Worm (Caenorhabditis elegans): ENCODE measurements around the gene B0218.5.

The B0218.5 gene

DNA sequence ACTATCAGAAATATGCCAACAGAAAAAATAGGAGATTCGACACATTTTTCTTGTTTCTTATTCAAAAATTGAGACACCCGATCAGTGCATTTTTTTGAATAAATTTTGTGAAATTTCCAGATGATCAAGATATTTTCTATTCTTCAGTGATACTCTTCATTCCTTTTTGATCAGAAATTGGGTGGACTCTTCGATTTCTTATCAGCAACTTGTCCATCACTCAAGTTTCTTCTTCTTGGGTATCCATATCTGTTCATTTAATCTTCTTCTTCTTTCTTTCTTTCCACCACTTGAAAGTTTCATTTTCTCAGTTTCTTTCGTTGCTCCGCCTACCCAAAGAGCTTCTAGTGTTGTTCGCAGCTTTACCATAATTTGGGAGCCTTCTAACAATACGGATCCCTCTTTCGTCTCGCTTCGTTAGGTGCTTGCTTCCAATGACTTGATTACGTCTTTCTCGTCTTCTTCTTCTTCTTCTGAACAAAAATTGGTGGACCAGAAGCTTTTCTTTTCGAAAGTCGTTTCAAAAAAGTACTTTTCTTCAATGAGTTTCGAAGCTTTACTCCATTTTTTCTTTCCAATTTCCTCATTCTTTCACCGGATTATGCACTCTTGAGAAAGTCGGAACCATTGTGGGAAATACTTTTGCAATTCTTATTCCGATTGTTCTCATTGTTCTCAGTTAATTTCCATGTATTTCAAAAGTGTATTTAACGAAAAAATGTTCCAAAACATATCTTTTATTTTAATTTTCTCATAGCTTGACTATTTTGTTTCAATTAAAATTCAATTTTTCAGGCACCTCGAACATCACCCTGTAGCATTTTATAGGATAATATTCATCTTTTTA, 18.8 kb upstream of the B0218.5 start, which contains the start of gene pct-1:
Gene pct-1, plus strand, starts transcription at position 797 of the 847 bp plus-strand sequence.
- peak; percentile 63 for TF ChIP-seq nhr-85 (tag)
- no peak for TF ChIP-seq sptf-1 (tag; optimal IDR thresholded peaks at IDR 0.05)
- peak; percentile 33 for TF ChIP-seq lin-14 (GFP tag; optimal IDR thresholded peaks at IDR 0.05)

DNA sequence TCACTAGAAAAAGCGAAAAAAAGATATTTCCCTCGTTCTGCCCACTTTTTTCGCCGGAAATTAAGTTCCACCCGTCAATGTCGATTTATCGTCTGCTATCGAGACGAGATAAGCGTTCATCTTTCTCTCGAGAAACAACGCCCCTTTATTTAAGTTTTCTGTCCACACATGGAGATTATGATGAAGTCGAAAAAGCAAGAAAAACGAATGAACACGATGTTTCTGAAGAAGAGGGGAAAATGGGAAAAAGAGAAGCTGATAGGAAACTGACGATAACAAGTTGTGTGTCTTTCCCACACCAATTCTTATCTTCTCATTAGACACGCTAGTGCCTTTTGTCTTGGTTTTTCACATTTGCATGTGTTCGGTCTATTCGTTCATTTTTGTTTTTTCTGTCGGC, 17.7 kb upstream of the B0218.5 start:
- peak; percentile 13 for TF ChIP-seq elt-2 (tag; optimal IDR thresholded peaks at IDR 0.05)
- TF ChIP-seq unc-62 (GFP tag; optimal IDR thresholded peaks at IDR 0.05), result no peak
- no peak for TF ChIP-seq jun-1 (tag; optimal IDR thresholded peaks at IDR 0.05)
- no peak for TF ChIP-seq zag-1 (tag; optimal IDR thresholded peaks at IDR 0.05)
- TF ChIP-seq nhr-77 (tag; optimal IDR thresholded peaks at IDR 0.05), result no peak
- TF ChIP-seq rnt-1 (tag; optimal IDR thresholded peaks at IDR 0.05), result no peak
- peak; percentile 45 for TF ChIP-seq lin-14 (GFP tag; optimal IDR thresholded peaks at IDR 0.05)
- peak in 1 of 6 experiments; percentile 12 for TF ChIP-seq elt-3 (tag; optimal IDR thresholded peaks at IDR 0.05)
- TF ChIP-seq blmp-1 (tag; optimal IDR thresholded peaks at IDR 0.05), result peak; percentile 83

DNA sequence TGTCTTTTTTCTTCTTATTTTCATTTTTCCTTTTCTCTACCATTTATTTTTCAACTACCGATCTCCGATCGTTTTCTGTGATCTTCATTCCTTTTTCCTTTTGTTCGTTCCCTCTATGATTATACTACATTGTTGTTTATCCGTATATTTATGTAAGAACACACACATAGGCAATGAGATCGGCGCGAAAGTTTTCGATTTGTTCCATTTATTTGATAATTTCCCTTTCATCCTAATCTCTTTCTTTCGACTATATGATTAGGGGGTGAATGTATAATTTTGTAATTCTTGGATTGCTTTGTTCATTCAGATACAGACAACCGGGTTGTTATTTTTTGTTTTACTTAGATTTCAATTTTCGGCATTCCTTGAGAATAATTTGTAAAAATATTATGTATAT, 16.5 kb upstream of the B0218.5 start:
- TF ChIP-seq ztf-11 (tag; optimal IDR thresholded peaks at IDR 0.05) (no peak), blmp-1 (tag; optimal IDR thresholded peaks at IDR 0.05) (peak; percentile 85), nhr-84 (tag; optimal IDR thresholded peaks at IDR 0.05) (no peak), tbx-2 (tag; optimal IDR thresholded peaks at IDR 0.05) (no peak), lin-13 (GFP tag; optimal IDR thresholded peaks at IDR 0.05) (no peak), efl-1 (optimal IDR thresholded peaks at IDR 0.05) (no peak), efl-1 (GFP tag; optimal IDR thresholded peaks at IDR 0.05 in 1 of 2) (peak in 1 of 2 experiments; percentile 18)

ce11 chrIV:8171376-8171775, 14.3 kb upstream of the B0218.5 start:
- TF ChIP-seq nhr-85 (tag), result peak; percentile 75
- TF ChIP-seq nhr-84 (tag; optimal IDR thresholded peaks at IDR 0.05), result no peak
- TF ChIP-seq ztf-4 (tag; optimal IDR thresholded peaks at IDR 0.05), result no peak
- TF ChIP-seq lin-14 (GFP tag; optimal IDR thresholded peaks at IDR 0.05), result peak; percentile 51
- TF ChIP-seq blmp-1 (tag; optimal IDR thresholded peaks at IDR 0.05), result peak; percentile 7

DNA sequence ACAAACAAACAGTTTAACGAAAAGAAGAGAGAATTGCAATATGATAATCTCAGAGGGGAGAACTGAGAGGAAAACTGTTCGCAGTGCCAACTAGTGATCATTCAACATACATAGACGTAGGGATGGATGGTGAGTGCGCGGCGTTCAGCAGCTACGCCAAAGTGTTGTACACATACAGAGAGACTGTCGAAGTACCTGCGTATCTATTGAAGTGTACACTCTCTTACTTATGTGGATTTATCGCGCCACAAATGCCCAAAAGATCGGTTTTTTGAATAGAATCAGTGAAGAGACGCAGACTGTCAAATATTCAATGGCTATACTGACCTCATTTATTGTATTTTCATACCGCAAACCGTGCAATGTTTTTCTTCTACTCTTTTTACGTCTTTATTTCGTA, 13.2 kb upstream of the B0218.5 start:
- TF ChIP-seq ceh-8 (GFP tag; optimal IDR thresholded peaks at IDR 0.05), result no peak
- TF ChIP-seq nhr-20 (tag; optimal IDR thresholded peaks at IDR 0.05), result peak; percentile 19
- TF ChIP-seq nhr-12 (tag; optimal IDR thresholded peaks at IDR 0.05), result no peak
- TF ChIP-seq fkh-8 (tag; optimal IDR thresholded peaks at IDR 0.05), result no peak
- peak; percentile 31 for TF ChIP-seq mep-1 (tag; optimal IDR thresholded peaks at IDR 0.05)
- no peak for TF ChIP-seq irx-1 (tag; optimal IDR thresholded peaks at IDR 0.05)
- no peak for TF ChIP-seq sup-37 (GFP tag; optimal IDR thresholded peaks at IDR 0.05)
- peak; percentile 64 for TF ChIP-seq nhr-85 (tag)
- TF ChIP-seq dsc-1 (tag; optimal IDR thresholded peaks at IDR 0.05), result no peak
- TF ChIP-seq swsn-7 (tag; optimal IDR thresholded peaks at IDR 0.05), result no peak
- no peak for TF ChIP-seq sptf-1 (tag; optimal IDR thresholded peaks at IDR 0.05)
- TF ChIP-seq nhr-237 (tag; optimal IDR thresholded peaks at IDR 0.05), result no peak
- no peak for TF ChIP-seq tbx-2 (tag; optimal IDR thresholded peaks at IDR 0.05)
- no peak for TF ChIP-seq ceh-90 (tag; optimal IDR thresholded peaks at IDR 0.05)
- no peak for TF ChIP-seq isw-1 (GFP tag; IDR thresholded peaks at IDR 0.05)
- peak; percentile 50 for TF ChIP-seq nhr-77 (tag; optimal IDR thresholded peaks at IDR 0.05)
- TF ChIP-seq efl-1 (optimal IDR thresholded peaks at IDR 0.05), result no peak
- peak in 1 of 2 experiments; percentile 50 for TF ChIP-seq efl-1 (GFP tag; optimal IDR thresholded peaks at IDR 0.05 in 1 of 2)
- peak in 2 of 6 experiments; percentile 11 to 48 for TF ChIP-seq elt-3 (tag; optimal IDR thresholded peaks at IDR 0.05)
- TF ChIP-seq elt-2 (tag; optimal IDR thresholded peaks at IDR 0.05), result no peak
- TF ChIP-seq egl-13 (tag; optimal IDR thresholded peaks at IDR 0.05), result no peak
- no peak for TF ChIP-seq ztf-11 (tag; optimal IDR thresholded peaks at IDR 0.05)
- no peak for TF ChIP-seq ceh-88 (GFP tag; IDR thresholded peaks at IDR 0.05)
- peak in 1 of 2 experiments; percentile 14 for TF ChIP-seq lsy-2 (tag; optimal IDR thresholded peaks at IDR 0.05)
- peak; percentile 69 for TF ChIP-seq lin-14 (GFP tag; optimal IDR thresholded peaks at IDR 0.05)
- TF ChIP-seq ceh-82 (tag; optimal IDR thresholded peaks at IDR 0.05), result no peak
- peak; percentile 10 for TF ChIP-seq skn-1 (tag; optimal IDR thresholded peaks at IDR 0.05)
- TF ChIP-seq snu-23 (GFP tag; optimal IDR thresholded peaks at IDR 0.05), result peak; percentile 36
- no peak for TF ChIP-seq C34B4.2 (tag; optimal IDR thresholded peaks at IDR 0.05)
- TF ChIP-seq dpl-1 (GFP tag; optimal IDR thresholded peaks at IDR 0.05), result no peak
- peak; percentile 67 for TF ChIP-seq blmp-1 (tag; optimal IDR thresholded peaks at IDR 0.05)
- TF ChIP-seq unc-130 (tag; optimal IDR thresholded peaks at IDR 0.05), result no peak
- TF ChIP-seq pag-3 (tag; optimal IDR thresholded peaks at IDR 0.05; ENCODE audit: borderline replicate concordance, insufficient read depth), result no peak
- no peak for TF ChIP-seq nhr-11 (tag; optimal IDR thresholded peaks at IDR 0.05)

All from whole organism, L1 larva.